Worm (Caenorhabditis elegans): Measurements from ENCODE around the gene srx-137.

- TF ChIP-seq aly-1 (tag; optimal IDR thresholded peaks at IDR 0.05), result no peak
- no peak for TF ChIP-seq flt-1 (GFP tag; IDR thresholded peaks at IDR 0.05)
- no peak for TF ChIP-seq hmg-4 (GFP tag; optimal IDR thresholded peaks at IDR 0.05)
- no peak for TF ChIP-seq ama-1 (optimal IDR thresholded peaks at IDR 0.05)
- no peak for TF ChIP-seq sea-1 (GFP tag; conservative IDR thresholded peaks at IDR 0.05)
These were observed 31.8 kb upstream of the srx-137 start, which contains the start of gene str-165 for ce11 chrV:13830813-13831212.
